Worm (Caenorhabditis elegans) whole organism, L3 larva: Measurements from ENCODE around the gene pbo-5.
A peak's percentile ranks its signal among the peaks of the same experiment; 100 is the strongest.

ENCODE experiments used
- ceh-82 ChIP-seq: fragments of 150-350 bp; optimal IDR thresholded peaks from 2 replicates; lab custom pipeline; 2014; ENCODE audit warnings: missing biosample characterization, missing genetic modification characterization
- elt-3 ChIP-seq, 3 experiments: fragments of 150-350 bp in 1 of 3; sonication (generic microtip) in 2 of 3; optimal IDR thresholded peaks; 2 replicates in 2 of 3; 4 replicates in 1 of 3; lab custom pipeline; 2014 to 2017; ENCODE audit warnings: missing biosample characterization in 3 of 3, missing genetic modification characterization in 3 of 3
- nhr-28 ChIP-seq: fragments of 150-350 bp; optimal IDR thresholded peaks from 2 replicates; lab custom pipeline; 2014; ENCODE audit warnings: missing biosample characterization, missing genetic modification characterization
- pha-4 ChIP-seq: fragments of 150-350 bp; optimal IDR thresholded peaks from 2 replicates; lab custom pipeline; 2014; ENCODE audit warnings: missing biosample characterization, missing genetic modification reagents, missing genetic modification characterization
- pqm-1 ChIP-seq: fragments of 150-350 bp; optimal IDR thresholded peaks from 2 replicates; lab custom pipeline; 2017; ENCODE audit warnings: missing biosample characterization, missing genetic modification characterization, inconsistent platforms
- sea-2 ChIP-seq: fragments of 150-350 bp; sonication (generic microtip); optimal IDR thresholded peaks from 4 replicates; lab custom pipeline; 2014; ENCODE audit warnings: missing biosample characterization, missing genetic modification reagents, missing genetic modification characterization
- skn-1 ChIP-seq: fragments of 150-350 bp; optimal IDR thresholded peaks from 2 replicates; lab custom pipeline; 2014; ENCODE audit warnings: missing biosample characterization, missing genetic modification characterization
- snpc-4 ChIP-seq: fragments of 150-350 bp; optimal IDR thresholded peaks from 2 replicates; lab custom pipeline; 2014; ENCODE audit warnings: missing biosample characterization, missing genetic modification characterization
- tbx-2 ChIP-seq: sonication (generic microtip); optimal IDR thresholded peaks from 2 replicates; lab custom pipeline; 2016; ENCODE audit warnings: mild to moderate bottlenecking, missing genetic modification characterization, missing compliant biosample characterization
- unc-62 ChIP-seq: fragments of 150-350 bp; sonication (generic microtip); optimal IDR thresholded peaks from 4 replicates; lab custom pipeline; 2014; ENCODE audit warnings: missing biosample characterization, missing genetic modification reagents, missing genetic modification characterization

- no peak for TF ChIP-seq tbx-2 (tag; lab: Kevin White, UChicago)
- TF ChIP-seq pqm-1 (tag; lab: Kevin White, UChicago), result peak; percentile 39
- no peak for TF ChIP-seq sea-2 (GFP tag; lab: Kevin White, UChicago)
- TF ChIP-seq pha-4 (tag; lab: Kevin White, UChicago), result no peak
- no peak for TF ChIP-seq snpc-4 (tag; lab: Kevin White, UChicago)
- no peak for TF ChIP-seq nhr-28
- TF ChIP-seq ceh-82 (tag; lab: Kevin White, UChicago), result no peak
- no peak for TF ChIP-seq unc-62 (GFP tag; lab: Kevin White, UChicago)
- TF ChIP-seq elt-3 (tag; optimal IDR thresholded peaks at IDR 0.05; lab: Kevin White, UChicago), result no peak
- TF ChIP-seq skn-1 (tag; lab: Kevin White, UChicago), result no peak
Observed at ce11 chrV:20866406-20866805, 48.9 kb upstream of the pbo-5 start.
